Worm (Caenorhabditis elegans) whole organism, L4/young adult: ENCODE measurements around the gene C14A4.9.

Experiments used
- W03F9.2 ChIP-seq: fragments of 150-350 bp; optimal IDR thresholded peaks from 2 replicates; lab custom pipeline; 2014; ENCODE audit warnings: missing biosample characterization, missing genetic modification characterization
- dao-5 ChIP-seq: sonication (generic microtip); optimal IDR thresholded peaks from 2 replicates; lab custom pipeline; 2016; ENCODE audit warnings: missing genotype, missing genetic modification characterization, moderate library complexity, missing compliant biosample characterization
- him-1 ChIP-seq: sonication (generic microtip); optimal IDR thresholded peaks from 2 replicates; lab custom pipeline; 2016; ENCODE audit warnings: missing genotype, missing genetic modification reagents, missing genetic modification characterization, missing compliant biosample characterization

Gene C14A4.9

ce11 chrII:10563368-10563767, 35.8 kb upstream of the C14A4.9 start, which contains the start of gene cdc-48.1:
Gene cdc-48.1, minus strand, starts transcription at chrII:10563407.
- TF ChIP-seq dao-5 (peak; percentile 80), him-1 (tag; lab: Kevin White, UChicago) (peak; percentile 100), W03F9.2 (peak; percentile 99)

DNA sequence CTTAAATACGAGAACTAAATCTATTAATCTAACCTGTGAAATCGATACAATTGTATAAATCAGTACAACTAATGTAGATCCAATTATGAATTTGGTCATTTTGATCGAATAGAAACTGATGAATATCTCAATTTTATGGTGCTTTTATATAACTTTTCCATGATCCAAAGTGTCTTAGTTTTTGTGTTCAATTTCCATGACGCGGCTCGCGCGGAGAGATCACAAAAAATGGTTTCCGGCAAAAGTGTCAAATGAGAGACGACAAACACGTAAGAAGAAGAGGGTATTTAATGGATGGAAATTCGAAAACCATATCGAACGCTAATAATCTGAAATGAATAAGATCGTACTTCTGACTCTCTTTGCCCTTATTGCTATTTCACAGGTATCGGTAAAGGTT, 34.6 kb upstream of the C14A4.9 start, which contains the start of the genes C06A1.6 and C06A1.7:
TSS of gene C06A1.6 (minus strand) at position 101 of the 400 bp plus-strand sequence.
TSS of gene C06A1.7 (plus strand) at position 314 of the 400 bp plus-strand sequence.
- TF ChIP-seq W03F9.2 = no peak
- TF ChIP-seq him-1 (tag; lab: Kevin White, UChicago) = no peak
- no peak for TF ChIP-seq dao-5

DNA sequence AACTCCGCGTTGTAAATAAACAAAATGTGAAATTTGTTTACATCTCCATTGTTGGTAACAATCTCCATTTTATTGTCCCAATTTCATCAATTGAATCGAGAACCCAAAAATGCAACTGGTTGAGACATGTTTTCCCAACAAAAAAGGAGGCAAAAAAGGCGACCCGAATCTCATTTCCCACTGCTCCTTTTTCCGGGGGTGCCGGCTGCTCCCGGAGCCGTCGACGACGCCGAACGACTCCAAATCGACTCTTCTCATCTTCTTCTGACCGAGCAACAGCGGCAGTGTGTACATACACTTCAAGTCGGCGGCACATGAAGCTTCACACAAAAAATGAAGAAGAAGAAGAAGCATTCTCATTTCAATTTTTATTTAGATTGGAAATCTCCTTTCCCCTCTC, 32.7 kb upstream of the C14A4.9 start:
- TF ChIP-seq W03F9.2 (no peak), dao-5 (no peak), him-1 (tag; lab: Kevin White, UChicago) (no peak)

DNA sequence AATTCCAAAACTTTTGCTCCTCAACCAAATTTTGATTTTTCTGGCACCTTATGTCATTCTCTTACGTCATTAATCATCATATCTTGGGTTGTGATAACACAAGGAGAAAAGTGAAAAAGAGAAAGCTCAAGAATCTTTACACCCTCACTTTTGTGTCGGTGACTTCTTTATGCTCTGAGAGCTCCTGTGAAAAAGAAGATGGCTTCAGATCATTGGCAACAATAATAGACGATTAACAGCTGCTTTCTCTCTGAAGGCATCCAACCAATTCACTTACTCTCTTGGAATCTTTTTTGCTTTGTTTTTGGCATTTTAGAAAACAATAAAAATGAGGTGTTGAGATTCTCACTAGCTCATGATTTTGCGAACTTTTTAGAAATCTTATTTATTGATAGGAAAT, 29.6 kb upstream of the C14A4.9 start:
- TF ChIP-seq dao-5 = no peak
- TF ChIP-seq W03F9.2 = no peak
- no peak for TF ChIP-seq him-1 (tag; lab: Kevin White, UChicago)

- TF ChIP-seq him-1 (tag; lab: Kevin White, UChicago) (no peak), W03F9.2 (no peak), dao-5 (no peak)
Observed at ce11 chrII:10570302-10570701, 28.8 kb upstream of the C14A4.9 start, which contains the start of gene txt-13. Gene txt-13, plus strand, starts transcription at chrII:10570602.

ce11 chrII:10571967-10572366, 27.2 kb upstream of the C14A4.9 start, which contains the start of gene C06A1.3:
Gene C06A1.3, plus strand, starts transcription at chrII:10572267.
- no peak for TF ChIP-seq W03F9.2
- TF ChIP-seq him-1 (tag; lab: Kevin White, UChicago) = no peak
- TF ChIP-seq dao-5 = no peak

DNA sequence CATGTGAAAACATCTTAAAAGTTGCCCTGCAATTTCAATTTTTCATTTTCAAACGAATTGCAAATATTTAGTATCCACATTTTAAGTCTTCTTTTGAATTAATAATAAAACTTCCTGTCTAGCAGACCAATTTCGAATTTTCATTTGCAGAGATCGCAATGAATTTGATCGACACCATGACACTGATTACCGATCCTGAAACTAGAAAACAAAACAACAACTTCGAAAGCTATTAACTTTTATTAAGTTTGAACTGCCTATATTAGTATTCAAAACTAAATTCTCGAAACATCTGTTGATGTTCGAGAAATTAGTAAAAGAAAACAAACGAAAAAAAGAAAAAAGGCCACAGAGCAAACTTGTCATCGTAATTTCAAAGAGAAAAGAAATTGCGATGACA, 25.0 kb upstream of the C14A4.9 start:
- TF ChIP-seq W03F9.2 = no peak

- TF ChIP-seq him-1 (tag; lab: Kevin White, UChicago) (no peak), dao-5 (no peak), W03F9.2 (no peak)
Observed at ce11 chrII:10578843-10579430, 20.2 kb upstream of the C14A4.9 start, which contains the start of gene rpb-6. Gene rpb-6, plus strand, starts transcription at chrII:10579380.

ce11 chrII:10579655-10580054, 19.5 kb upstream of the C14A4.9 start, which contains the start of gene dohh-1:
Gene dohh-1, plus strand, starts transcription at chrII:10579955.
- TF ChIP-seq W03F9.2 = no peak
- TF ChIP-seq dao-5 = no peak
- no peak for TF ChIP-seq him-1 (tag; lab: Kevin White, UChicago)

ce11 chrII:10580833-10581232, 18.3 kb upstream of the C14A4.9 start, which contains the start of gene dap-3:
Gene dap-3, plus strand, starts transcription at chrII:10581133.
- TF ChIP-seq dao-5 = no peak
- no peak for TF ChIP-seq W03F9.2
- TF ChIP-seq him-1 (tag; lab: Kevin White, UChicago) = no peak

ce11 chrII:10582318-10582717, 16.8 kb upstream of the C14A4.9 start, which contains the start of gene mrps-22:
Gene mrps-22, plus strand, starts transcription at chrII:10582618.
- TF ChIP-seq dao-5 (no peak), W03F9.2 (no peak), him-1 (tag; lab: Kevin White, UChicago) (no peak)

DNA sequence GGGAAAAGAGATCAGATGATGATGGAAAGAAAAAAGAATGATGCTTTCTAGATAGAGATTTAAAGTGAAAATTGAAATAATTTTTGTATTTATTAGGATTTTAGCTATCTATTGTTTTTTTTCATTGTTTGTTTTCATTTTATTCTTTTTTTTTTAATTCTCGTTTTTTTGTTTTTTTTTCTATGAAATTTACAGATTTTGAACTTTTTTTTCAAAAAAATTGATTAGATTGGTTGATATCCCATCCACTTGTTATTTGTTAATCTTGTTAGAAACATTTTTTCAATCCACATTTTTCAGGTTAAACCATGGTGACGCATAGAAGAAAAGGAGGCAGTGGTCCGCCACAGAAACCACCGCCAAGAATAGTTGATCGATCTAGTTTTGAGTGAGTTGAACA, 15.1 kb upstream of the C14A4.9 start, which contains the start of gene algn-9:
TSS of gene algn-9 (plus strand) at position 301 of the 400 bp plus-strand sequence.
- no peak for TF ChIP-seq dao-5
- TF ChIP-seq W03F9.2 = no peak
- TF ChIP-seq him-1 (tag; lab: Kevin White, UChicago) = no peak

DNA sequence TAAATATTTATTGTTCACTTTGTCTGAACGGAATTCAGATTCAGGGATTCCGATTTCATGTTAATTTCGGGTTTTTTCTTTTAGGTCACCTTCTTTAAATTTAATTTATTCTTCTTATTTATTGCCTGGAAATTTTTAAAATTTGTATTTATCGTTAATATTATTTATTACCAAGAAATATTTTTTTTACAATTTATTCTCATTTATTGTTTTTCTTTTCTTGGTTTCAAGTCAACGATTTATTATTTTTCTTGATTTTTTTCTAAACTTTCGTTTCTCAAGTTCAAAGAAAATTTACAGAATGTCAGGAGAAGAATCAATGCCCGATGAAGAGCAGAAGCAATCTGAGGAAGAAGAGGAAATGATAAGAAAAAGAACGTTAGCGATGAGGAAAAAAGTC, 11.4 kb upstream of the C14A4.9 start, which contains the start of gene crn-3:
TSS of gene crn-3 (plus strand) at position 301 of the 400 bp plus-strand sequence.
- TF ChIP-seq him-1 (tag; lab: Kevin White, UChicago) = no peak
- no peak for TF ChIP-seq dao-5
- no peak for TF ChIP-seq W03F9.2

DNA sequence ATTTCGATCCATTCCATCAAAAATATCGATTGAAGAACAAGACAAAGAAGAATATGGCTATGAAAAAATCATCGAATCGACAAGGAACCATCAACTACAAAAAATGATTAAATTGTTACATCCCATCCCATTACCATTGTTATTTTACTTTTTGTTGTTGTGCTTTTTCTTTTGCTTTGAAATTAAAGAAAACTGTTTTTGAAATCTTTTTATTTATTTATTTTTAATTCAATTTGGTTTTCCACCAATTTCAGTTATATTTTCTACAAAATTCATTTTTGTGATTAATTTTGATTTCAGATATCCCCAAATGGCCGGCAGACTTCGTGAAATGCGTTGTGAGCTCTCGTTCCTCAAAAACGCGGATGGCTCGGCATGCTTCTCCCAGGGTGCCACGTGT, 6.7 kb upstream of the C14A4.9 start, which contains the start of gene crn-5:
TSS of gene crn-5 (plus strand) at position 301 of the 400 bp plus-strand sequence.
- TF ChIP-seq dao-5 (no peak), him-1 (tag; lab: Kevin White, UChicago) (no peak), W03F9.2 (no peak)

ce11 chrII:10594312-10594711, 4.8 kb upstream of the C14A4.9 start:
- TF ChIP-seq him-1 (tag; lab: Kevin White, UChicago) (no peak), W03F9.2 (no peak), dao-5 (no peak)
